Fruit fly (Drosophila melanogaster): ENCODE measurements around the gene CG13031.

DNA sequence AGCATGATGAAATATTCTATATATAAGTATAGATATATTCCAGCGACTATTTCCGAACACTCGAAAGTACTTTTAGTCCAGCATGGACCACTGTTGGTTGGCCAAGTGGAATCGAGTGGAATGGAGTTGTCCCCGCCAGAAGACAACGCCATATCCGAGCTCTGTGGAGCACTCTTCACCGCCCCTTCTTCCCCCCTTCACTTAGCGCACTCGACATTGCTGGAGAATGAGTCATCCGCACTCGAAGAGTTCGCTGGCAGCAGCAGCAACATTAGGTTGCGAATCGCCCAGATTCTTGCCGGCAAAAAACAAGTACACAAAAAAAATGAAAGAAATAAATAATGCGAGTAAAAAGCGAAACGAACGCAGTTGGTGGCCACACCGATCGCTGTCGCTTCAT lies 26.6 kb upstream of the CG13031 start:
- TF ChIP-seq Hr39 (GFP tag; optimal IDR thresholded peaks at IDR 0.05) (no peak), OdsH (GFP tag; optimal IDR thresholded peaks at IDR 0.05) (no peak), Lpt (GFP tag; optimal IDR thresholded peaks at IDR 0.05) (no peak), salr (GFP tag; optimal IDR thresholded peaks at IDR 0.05) (no peak), CG31627 (GFP tag; optimal IDR thresholded peaks at IDR 0.05) (no peak), CG6808 (GFP tag; optimal IDR thresholded peaks at IDR 0.05) (no peak), CG6854 (GFP tag; optimal IDR thresholded peaks at IDR 0.05) (no peak), CG8632 (GFP tag; optimal IDR thresholded peaks at IDR 0.05) (no peak), Hr38 (GFP tag; optimal IDR thresholded peaks at IDR 0.05) (no peak)
